Fruit fly (Drosophila melanogaster): ENCODE data around the gene Cyp9f3.

DNA sequence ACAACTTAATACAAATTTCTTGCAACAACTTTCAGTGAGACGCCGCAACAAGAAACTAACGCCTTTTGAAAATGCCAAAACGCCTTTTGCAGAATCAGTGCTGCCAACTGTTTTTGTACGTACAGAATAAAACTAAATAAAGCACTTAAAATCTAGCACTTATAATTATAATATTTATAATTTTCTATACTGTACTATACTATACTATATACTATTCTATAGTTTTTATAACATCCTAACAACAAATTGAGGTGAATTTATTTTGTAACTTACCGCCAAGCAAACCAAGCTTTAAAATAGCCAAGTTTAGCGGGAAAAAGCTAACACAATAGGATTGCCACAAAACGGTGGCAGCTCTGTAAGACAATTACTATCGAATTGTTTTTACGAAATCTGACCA, 35.0 kb upstream of the Cyp9f3 start, which contains the start of the genes Aos1 and Srlp:
- TF ChIP-seq EcR (GFP tag; optimal IDR thresholded peaks at IDR 0.05) (no peak), CG8301 (tag; optimal IDR thresholded peaks at IDR 0.05) (no peak), CG14655 (GFP tag; optimal IDR thresholded peaks at IDR 0.05) (no peak), CG32121 (GFP tag; IDR thresholded peaks at IDR 0.05) (0 out of 2 replicates have a peak, but pooled peaks have one; percentile 29), CG17806 (tag; optimal IDR thresholded peaks at IDR 0.05) (peak; percentile 35)
